Worm (Caenorhabditis elegans) whole organism, L1 larva: ENCODE results near the gene K11H12.3.

Source experiments
- C04F5.9 ChIP-seq: sonication (generic microtip); optimal IDR thresholded peaks from 2 replicates; lab custom pipeline; 2016; ENCODE audit warnings: missing genetic modification characterization, missing compliant biosample characterization
- C16A3.4 ChIP-seq: fragments of 150-350 bp; optimal IDR thresholded peaks from 2 replicates; lab custom pipeline; 2014; ENCODE audit warnings: missing biosample characterization, missing genetic modification characterization
- C34B4.2 ChIP-seq: sonication (generic microtip); optimal IDR thresholded peaks from 2 replicates; lab custom pipeline; 2017; ENCODE audit warnings: mild to moderate bottlenecking, missing genetic modification characterization, missing compliant biosample characterization
- alr-1 ChIP-seq: fragments of 200-800 bp; sonication (Bioruptor generic); optimal IDR thresholded peaks from 2 replicates; lab custom pipeline; 2018; ENCODE audit warnings: borderline replicate concordance, mild to moderate bottlenecking, missing genetic modification characterization, missing compliant biosample characterization
- blmp-1 ChIP-seq: fragments of 150-350 bp; optimal IDR thresholded peaks from 2 replicates; lab custom pipeline; 2014; ENCODE audit warnings: missing biosample characterization, missing genetic modification characterization
- ceh-63 ChIP-seq: fragments of 200-800 bp; sonication (Bioruptor generic); optimal IDR thresholded peaks from 2 replicates; lab custom pipeline; 2018; ENCODE audit warnings: mild to moderate bottlenecking, missing genetic modification characterization, missing compliant biosample characterization
- ceh-8 ChIP-seq: fragments of 200-800 bp; sonication (Bioruptor generic); optimal IDR thresholded peaks from 2 replicates; lab custom pipeline; 2018; ENCODE audit warnings: mild to moderate bottlenecking, missing genetic modification characterization, moderate library complexity, missing compliant biosample characterization
- ceh-88 ChIP-seq: fragments of 200-800 bp; sonication (Bioruptor generic); IDR thresholded peaks from 2 replicates; pipeline ENCODE4 v1.3.6; 2022; ENCODE audit warnings: missing genetic modification characterization, missing compliant biosample characterization
- dpl-1 ChIP-seq, 3 experiments: fragments of 150-350 bp in 2 of 3; sonication (generic microtip) in 1 of 3; optimal IDR thresholded peaks; 2 replicates each; lab custom pipeline; 2014 to 2017; ENCODE audit warnings: missing biosample characterization in 3 of 3, missing genetic modification characterization in 3 of 3, missing genetic modification reagents in 3 of 3
- dsc-1 ChIP-seq: sonication (generic microtip); optimal IDR thresholded peaks from 2 replicates; lab custom pipeline; 2016; ENCODE audit warnings: mild to moderate bottlenecking, missing genetic modification characterization, missing compliant biosample characterization
- efl-1 ChIP-seq, 4 experiments: fragments of 150-350 bp; optimal IDR thresholded peaks in 3 of 4; peaks in 1 of 4; 1 replicate in 1 of 4; 2 replicates in 3 of 4; lab custom pipeline; 2014; ENCODE audit warnings: missing biosample characterization in 2 of 4, missing genetic modification characterization in 2 of 4, missing genetic modification reagents in 2 of 4
- efl-3 ChIP-seq: fragments of 200-800 bp; sonication (Bioruptor generic); optimal IDR thresholded peaks from 2 replicates; lab custom pipeline; 2018; ENCODE audit warnings: mild to moderate bottlenecking, missing genetic modification characterization, missing compliant biosample characterization
- egl-13 ChIP-seq: sonication (generic microtip); optimal IDR thresholded peaks from 2 replicates; lab custom pipeline; 2016; ENCODE audit warnings: missing genotype, missing genetic modification reagents, missing genetic modification characterization, missing compliant biosample characterization
- egl-27 ChIP-seq, 2 experiments: fragments of 150-350 bp in 1 of 2; sonication (generic microtip); optimal IDR thresholded peaks; 3 replicates each; lab custom pipeline; 2017 to 2018; ENCODE audit warnings: missing biosample characterization in 2 of 2, missing genetic modification characterization in 2 of 2, missing genetic modification reagents in 2 of 2
- elt-2 ChIP-seq: sonication (generic microtip); optimal IDR thresholded peaks from 2 replicates; lab custom pipeline; 2016; ENCODE audit warnings: missing genetic modification characterization, mild to moderate bottlenecking, inconsistent platforms, missing compliant biosample characterization, missing genetic modification reagents
- fkh-10 ChIP-seq: sonication (generic microtip); optimal IDR thresholded peaks from 2 replicates; lab custom pipeline; 2017; ENCODE audit warnings: missing biosample characterization, missing genetic modification reagents, missing genetic modification characterization
- fkh-8 ChIP-seq: sonication (generic microtip); optimal IDR thresholded peaks from 2 replicates; lab custom pipeline; 2016; ENCODE audit warnings: mild to moderate bottlenecking, missing genetic modification characterization, missing compliant biosample characterization
- grh-1 ChIP-seq: fragments of 200-800 bp; sonication (Bioruptor generic); IDR thresholded peaks from 2 replicates; pipeline ENCODE4 v1.3.6; 2022; ENCODE audit warnings: missing genetic modification reagents, missing genetic modification characterization, missing compliant biosample characterization
- hlh-4 ChIP-seq: sonication (generic microtip); optimal IDR thresholded peaks from 2 replicates; lab custom pipeline; 2016; ENCODE audit warnings: mild to moderate bottlenecking, missing genetic modification characterization, missing compliant biosample characterization
- irx-1 ChIP-seq: sonication (generic microtip); optimal IDR thresholded peaks from 2 replicates; lab custom pipeline; 2016; ENCODE audit warnings: missing genetic modification characterization, missing compliant biosample characterization
- isw-1 ChIP-seq: fragments of 200-800 bp; sonication (Bioruptor generic); IDR thresholded peaks from 2 replicates; pipeline ENCODE4 v1.3.6; 2022; ENCODE audit warnings: missing genetic modification characterization, missing compliant biosample characterization
- lin-14 ChIP-seq: fragments of 200-800 bp; sonication (Bioruptor generic); optimal IDR thresholded peaks from 2 replicates; lab custom pipeline; 2018; ENCODE audit warnings: mild to moderate bottlenecking, missing genetic modification characterization, moderate library complexity, missing compliant biosample characterization
- lin-39 ChIP-seq: fragments of 150-350 bp; optimal IDR thresholded peaks from 2 replicates; lab custom pipeline; 2014; ENCODE audit warnings: missing biosample characterization, missing genetic modification reagents, missing genetic modification characterization
- lsy-2 ChIP-seq, 2 experiments: fragments of 150-350 bp; optimal IDR thresholded peaks; 2 replicates each; lab custom pipeline; 2014; ENCODE audit warnings: missing biosample characterization in 2 of 2, missing genetic modification characterization in 2 of 2
- mdl-1 ChIP-seq, 2 experiments: fragments of 150-350 bp; optimal IDR thresholded peaks; 2 replicates each; lab custom pipeline; 2014 to 2017; ENCODE audit warnings: missing biosample characterization in 2 of 2, missing genetic modification characterization in 2 of 2, inconsistent platforms in 1 of 2
- mef-2 ChIP-seq: fragments of 150-350 bp; optimal IDR thresholded peaks from 2 replicates; lab custom pipeline; 2014; ENCODE audit warnings: missing biosample characterization, missing genetic modification characterization
- nhr-19 ChIP-seq: fragments of 200-800 bp; sonication (Bioruptor generic); conservative IDR thresholded peaks from 2 replicates; pipeline ENCODE4 v1.3.6; 2022; ENCODE audit warnings: missing genetic modification characterization, missing compliant biosample characterization
- nhr-71 ChIP-seq: sonication (generic microtip); optimal IDR thresholded peaks from 2 replicates; lab custom pipeline; 2016; ENCODE audit warnings: mild to moderate bottlenecking, missing genetic modification characterization, moderate library complexity, missing compliant biosample characterization
- nhr-76 ChIP-seq: sonication (generic microtip); optimal IDR thresholded peaks from 2 replicates; lab custom pipeline; 2017; ENCODE audit warnings: missing biosample characterization, missing genetic modification characterization
- nhr-77 ChIP-seq: fragments of 150-350 bp; optimal IDR thresholded peaks from 2 replicates; lab custom pipeline; 2014; ENCODE audit warnings: missing biosample characterization, missing genetic modification characterization
- nhr-84 ChIP-seq: sonication (generic microtip); optimal IDR thresholded peaks from 2 replicates; lab custom pipeline; 2017; ENCODE audit warnings: missing biosample characterization, missing genetic modification characterization
- nhr-85 ChIP-seq: sonication (generic microtip); peaks from one replicate; lab custom pipeline; 2016; ENCODE audit warnings: missing genetic modification characterization, inconsistent platforms, missing compliant biosample characterization
- nhr-90 ChIP-seq: sonication (generic microtip); optimal IDR thresholded peaks from 2 replicates; lab custom pipeline; 2016; ENCODE audit warnings: mild to moderate bottlenecking, missing genetic modification characterization, missing compliant biosample characterization; ENCODE audit not compliant: poor library complexity
- pax-3 ChIP-seq: fragments of 200-800 bp; sonication (Bioruptor generic); optimal IDR thresholded peaks from 2 replicates; lab custom pipeline; 2018; ENCODE audit warnings: mild to moderate bottlenecking, missing genetic modification characterization, moderate library complexity, missing compliant biosample characterization
- skn-1 ChIP-seq: fragments of 150-350 bp; optimal IDR thresholded peaks from 2 replicates; lab custom pipeline; 2014; ENCODE audit warnings: missing biosample characterization, missing genetic modification characterization
- snpc-4 ChIP-seq: fragments of 150-350 bp; optimal IDR thresholded peaks from 2 replicates; lab custom pipeline; 2014; ENCODE audit warnings: missing biosample characterization, missing genetic modification characterization
- snu-23 ChIP-seq: sonication (generic microtip); optimal IDR thresholded peaks from 2 replicates; lab custom pipeline; 2016; ENCODE audit warnings: missing genetic modification characterization, missing compliant biosample characterization
- sox-4 ChIP-seq: sonication (generic microtip); optimal IDR thresholded peaks from 2 replicates; lab custom pipeline; 2016; ENCODE audit warnings: missing genetic modification characterization, missing compliant biosample characterization
- sptf-1 ChIP-seq: fragments of 150-350 bp; optimal IDR thresholded peaks from 2 replicates; lab custom pipeline; 2014; ENCODE audit warnings: missing biosample characterization, missing genetic modification characterization
- sup-37 ChIP-seq: fragments of 200-800 bp; sonication (Bioruptor generic); optimal IDR thresholded peaks from 2 replicates; lab custom pipeline; 2018; ENCODE audit warnings: mild to moderate bottlenecking, missing genetic modification characterization, missing compliant biosample characterization
- tbx-2 ChIP-seq: sonication (generic microtip); optimal IDR thresholded peaks from 2 replicates; lab custom pipeline; 2016; ENCODE audit warnings: missing genetic modification characterization, missing compliant biosample characterization
- unc-30 ChIP-seq: sonication (generic microtip); optimal IDR thresholded peaks from 2 replicates; lab custom pipeline; 2017; ENCODE audit warnings: missing biosample characterization, missing genetic modification characterization
- unc-62 ChIP-seq: fragments of 150-350 bp; optimal IDR thresholded peaks from 2 replicates; lab custom pipeline; 2014; ENCODE audit warnings: missing biosample characterization, missing genetic modification reagents, missing genetic modification characterization
- unc-86 ChIP-seq: sonication (generic microtip); optimal IDR thresholded peaks from 2 replicates; lab custom pipeline; 2016; ENCODE audit warnings: missing genetic modification characterization, missing compliant biosample characterization
- vab-15 ChIP-seq: sonication (generic microtip); optimal IDR thresholded peaks from 2 replicates; lab custom pipeline; 2017; ENCODE audit warnings: missing genotype, mild to moderate bottlenecking, missing genetic modification characterization, missing compliant biosample characterization
- zip-4 ChIP-seq: fragments of 200-800 bp; sonication (Bioruptor generic); optimal IDR thresholded peaks from 2 replicates; lab custom pipeline; 2018; ENCODE audit warnings: mild to moderate bottlenecking, missing genetic modification characterization, moderate library complexity, missing compliant biosample characterization
- ztf-4 ChIP-seq: fragments of 150-350 bp; optimal IDR thresholded peaks from 2 replicates; lab custom pipeline; 2014; ENCODE audit warnings: missing biosample characterization, missing genetic modification characterization

Gene K11H12.3

DNA sequence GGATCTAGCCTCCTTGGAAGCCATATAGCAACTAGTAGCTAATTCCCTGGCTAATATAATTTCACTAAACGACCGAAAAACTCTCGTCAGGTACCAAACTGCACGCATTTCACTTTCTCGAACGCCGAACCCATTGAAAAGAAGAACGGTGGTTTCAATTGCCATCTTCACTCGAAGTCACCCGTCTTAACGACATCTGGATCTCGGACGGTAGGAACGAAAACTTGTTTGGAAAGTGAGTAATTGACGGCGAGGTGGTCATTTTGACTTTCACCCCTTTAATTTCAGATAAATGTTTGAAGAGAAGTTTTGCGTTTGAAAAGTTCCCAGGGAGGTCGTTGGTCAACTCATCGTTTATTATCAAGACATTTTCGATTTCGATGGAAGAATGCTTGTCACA lies 11.5 kb upstream of the K11H12.3 start:
- TF ChIP-seq alr-1 (tag; lab: Kevin White, UChicago) (no peak), ceh-88 (no peak), unc-86 (tag; lab: Kevin White, UChicago) (no peak), C16A3.4 (tag; lab: Kevin White, UChicago) (no peak), unc-30 (tag; lab: Kevin White, UChicago) (no peak), vab-15 (no peak), pax-3 (no peak), egl-27 (tag; optimal IDR thresholded peaks at IDR 0.05; lab: Kevin White, UChicago) (no peak), ceh-8 (no peak), irx-1 (no peak), hlh-4 (no peak), skn-1 (tag; lab: Kevin White, UChicago) (no peak), nhr-90 (no peak), efl-1 (optimal IDR thresholded peaks at IDR 0.05; lab: Kevin White, UChicago) (no peak), efl-1 (GFP tag; optimal IDR thresholded peaks at IDR 0.05 in 1 of 2; lab: Kevin White, UChicago) (no peak)

DNA sequence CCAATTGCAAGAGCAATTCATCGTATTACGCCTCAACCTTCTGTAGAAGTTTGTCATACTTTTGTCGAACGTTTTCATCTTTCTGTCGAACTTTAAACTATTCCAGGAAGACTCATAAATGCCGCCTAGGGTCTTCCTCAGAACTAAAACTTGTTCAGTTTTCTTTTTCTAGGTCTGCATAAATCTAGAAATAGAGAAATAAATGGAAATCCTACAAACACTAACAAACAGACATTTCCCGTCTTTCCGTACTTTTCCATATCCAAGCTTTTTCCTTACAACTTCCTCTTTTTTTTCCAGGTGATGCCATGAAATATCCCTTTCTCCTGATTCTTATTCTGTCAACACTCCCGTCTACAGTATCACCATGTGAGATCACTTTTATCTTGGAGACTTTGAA lies 10.9 kb upstream of the K11H12.3 start, which contains the start of gene cutl-28:
cutl-28 (plus strand) TSS at position 301 of the 400 bp plus-strand sequence.
- no peak for TF ChIP-seq sup-37 (GFP tag; lab: Kevin White, UChicago)
- TF ChIP-seq nhr-85: peak; percentile 2

DNA sequence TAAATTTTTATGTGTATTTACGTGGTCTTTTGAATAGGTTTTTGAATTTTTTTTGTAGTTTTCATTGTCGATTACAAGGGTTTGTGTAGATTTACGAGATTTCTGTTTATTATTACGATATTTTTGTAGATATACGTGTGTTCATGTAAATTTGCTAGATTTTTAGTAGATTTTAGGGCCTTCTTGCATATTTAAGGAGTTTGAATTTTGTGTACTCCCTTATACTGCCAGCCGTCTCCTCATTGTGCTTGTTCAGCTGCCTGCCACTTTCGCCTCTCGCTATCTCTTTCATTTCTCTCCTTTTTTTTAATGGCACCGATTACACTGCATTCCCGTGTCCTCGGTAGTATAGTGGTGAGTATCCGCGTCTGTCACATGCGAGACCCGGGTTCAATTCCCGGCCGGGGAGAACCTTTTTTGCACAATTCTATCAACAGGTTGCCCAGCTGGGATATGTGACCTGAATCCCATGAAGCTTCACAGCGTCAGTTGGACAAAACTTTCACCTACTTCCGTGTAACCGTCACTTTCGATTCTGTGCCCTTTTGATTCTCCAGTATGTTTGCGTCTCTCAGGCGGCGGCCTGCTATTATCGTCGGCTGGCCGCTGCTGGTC lies 9.6 kb upstream of the K11H12.3 start:
- peak; percentile 46 for TF ChIP-seq tbx-2
- TF ChIP-seq fkh-8 (tag; lab: Kevin White, UChicago): peak; percentile 75
- peak; percentile 80 for TF ChIP-seq snu-23 (GFP tag; lab: Kevin White, UChicago)
- TF ChIP-seq mdl-1 (tag; optimal IDR thresholded peaks at IDR 0.05; lab: Kevin White, UChicago): peak in 1 of 2 experiments; percentile 65
- TF ChIP-seq snpc-4 (tag; lab: Kevin White, UChicago): peak; percentile 54
- TF ChIP-seq sptf-1 (tag; lab: Kevin White, UChicago): no peak
- peak; percentile 35 for TF ChIP-seq nhr-77 (tag; lab: Kevin White, UChicago)
- TF ChIP-seq dpl-1 (GFP tag; optimal IDR thresholded peaks at IDR 0.05; lab: Kevin White, UChicago): peak in 2 of 3 experiments; percentile 34 to 63
- TF ChIP-seq nhr-76 (tag; lab: Kevin White, UChicago): no peak
- TF ChIP-seq skn-1 (tag; lab: Kevin White, UChicago): peak; percentile 46
- TF ChIP-seq nhr-71: no peak
- peak; percentile 60 for TF ChIP-seq lin-14 (GFP tag; lab: Kevin White, UChicago)
- peak; percentile 70 for TF ChIP-seq nhr-85
- peak; percentile 41 to 70 for TF ChIP-seq lsy-2 (tag; optimal IDR thresholded peaks at IDR 0.05; lab: Kevin White, UChicago)
- TF ChIP-seq unc-62 (GFP tag; lab: Kevin White, UChicago): no peak
- TF ChIP-seq efl-3 (GFP tag; lab: Kevin White, UChicago): no peak
- TF ChIP-seq nhr-19 (GFP tag; lab: Robert Waterston, UW): peak; percentile 60
- TF ChIP-seq C04F5.9 (tag; lab: Kevin White, UChicago): peak; percentile 42
- TF ChIP-seq C34B4.2 (tag; lab: Kevin White, UChicago): no peak
- no peak for TF ChIP-seq sox-4 (tag; lab: Kevin White, UChicago)
- TF ChIP-seq blmp-1: peak; percentile 98
- TF ChIP-seq vab-15: no peak
- peak; percentile 40 for TF ChIP-seq pax-3
- TF ChIP-seq unc-86 (tag; lab: Kevin White, UChicago): peak; percentile 34
- TF ChIP-seq efl-1 (optimal IDR thresholded peaks at IDR 0.05; lab: Kevin White, UChicago): peak in 1 of 2 experiments; percentile 42
- peak; percentile 49 to 96 for TF ChIP-seq efl-1 (GFP tag; optimal IDR thresholded peaks at IDR 0.05 in 1 of 2; lab: Kevin White, UChicago)
- peak; percentile 17 for TF ChIP-seq irx-1
- TF ChIP-seq ceh-63 (GFP tag; lab: Kevin White, UChicago): no peak
- peak; percentile 46 for TF ChIP-seq egl-13 (tag; lab: Kevin White, UChicago)
- 0 out of 2 replicates have a peak, but pooled peaks have one; percentile 31 for TF ChIP-seq grh-1 (GFP tag; lab: Robert Waterston, UW)
- no peak for TF ChIP-seq isw-1
- no peak for TF ChIP-seq fkh-10 (GFP tag; lab: Kevin White, UChicago)
- TF ChIP-seq sup-37 (GFP tag; lab: Kevin White, UChicago): peak; percentile 30
- TF ChIP-seq ztf-4: no peak
- no peak for TF ChIP-seq nhr-84
- TF ChIP-seq elt-2 (tag; lab: Kevin White, UChicago): peak; percentile 37
- TF ChIP-seq dsc-1 (tag; lab: Kevin White, UChicago): peak; percentile 74
- no peak for TF ChIP-seq zip-4 (GFP tag; lab: Kevin White, UChicago)
- TF ChIP-seq mef-2 (tag; lab: Kevin White, UChicago): no peak
- TF ChIP-seq lin-39 (tag; lab: Kevin White, UChicago): no peak
